Fruit fly (Drosophila melanogaster) whole organism, embryonic: ENCODE measurements around the gene rb.

Source experiments
- Adf1 ChIP-seq: fragments of 200-800 bp; sonication (Bioruptor generic); IDR thresholded peaks from 2 replicates; pipeline ENCODE4 v1.3.6; 2022; ENCODE audit warnings: missing biosample characterization, missing genetic modification characterization
- Awh ChIP-seq: fragments of 200-800 bp; sonication (Bioruptor generic); IDR thresholded peaks from 2 replicates; pipeline ENCODE4, ENCODE4 v1.3.6; 2022; ENCODE audit warnings: missing biosample characterization, missing genetic modification characterization
- CG10959 ChIP-seq: fragments of 200-800 bp; sonication (Bioruptor generic); IDR thresholded peaks from 2 replicates; pipeline ENCODE4 v1.3.6; 2022; ENCODE audit warnings: missing biosample characterization, missing genetic modification characterization
- CG11398 ChIP-seq: fragments of 200-800 bp; sonication (Bioruptor generic); optimal IDR thresholded peaks from 2 replicates; lab custom pipeline; 2016; ENCODE audit warnings: missing biosample characterization, missing genetic modification characterization
- CG11504 ChIP-seq: fragments of 200-800 bp; sonication (Bioruptor generic); optimal IDR thresholded peaks from 3 replicates; lab custom pipeline; 2019; ENCODE audit warnings: missing biosample characterization, mild to moderate bottlenecking, missing genetic modification characterization, moderate library complexity
- CG11560 ChIP-seq: fragments of 200-800 bp; sonication (Bioruptor generic); IDR thresholded peaks from 3 replicates; pipeline ENCODE4 v1.3.6; 2022; ENCODE audit warnings: missing biosample characterization, missing genetic modification characterization
- CG11696 ChIP-seq: fragments of 200-800 bp; sonication (Bioruptor generic); IDR thresholded peaks from 2 replicates; pipeline ENCODE4 v1.3.6; 2022; ENCODE audit warnings: missing biosample characterization, missing genetic modification characterization
- CG11723 ChIP-seq: fragments of 200-800 bp; sonication (Bioruptor generic); optimal IDR thresholded peaks from 2 replicates; lab custom pipeline; 2017; ENCODE audit warnings: missing biosample characterization, mild to moderate bottlenecking, missing genetic modification characterization
- CG12219 ChIP-seq: fragments of 200-800 bp; sonication (Bioruptor generic); optimal IDR thresholded peaks from 3 replicates; lab custom pipeline; 2018; ENCODE audit warnings: missing biosample characterization, mild to moderate bottlenecking, missing genetic modification characterization
- CG13123 ChIP-seq: fragments of 200-800 bp; sonication (Bioruptor generic); optimal IDR thresholded peaks from 2 replicates; lab custom pipeline; 2016; ENCODE audit warnings: missing biosample characterization, missing genetic modification characterization
- CG14710 ChIP-seq: fragments of 200-800 bp; sonication (Bioruptor generic); optimal IDR thresholded peaks from 3 replicates; lab custom pipeline; 2019; ENCODE audit warnings: missing biosample characterization, mild to moderate bottlenecking, missing genetic modification characterization, moderate library complexity
- CG16863 ChIP-seq: fragments of 200-800 bp; sonication (Bioruptor generic); optimal IDR thresholded peaks from 3 replicates; lab custom pipeline; 2016; ENCODE audit warnings: missing biosample characterization, missing genetic modification characterization
- CG17359 ChIP-seq: fragments of 200-800 bp; sonication (Bioruptor generic); optimal IDR thresholded peaks from 3 replicates; lab custom pipeline; 2018; ENCODE audit warnings: missing biosample characterization, mild to moderate bottlenecking, missing genetic modification characterization, moderate library complexity
- CG18619 ChIP-seq: fragments of 200-800 bp; sonication (Bioruptor generic); optimal IDR thresholded peaks from 3 replicates; lab custom pipeline; 2017; ENCODE audit warnings: missing biosample characterization, mild to moderate bottlenecking, missing genetic modification characterization
- CG34422 ChIP-seq: fragments of 200-800 bp; sonication (Bioruptor generic); IDR thresholded peaks from 3 replicates; pipeline ENCODE4 v1.3.6; 2022; ENCODE audit warnings: missing biosample characterization, missing genetic modification characterization
- CG3726 ChIP-seq: fragments of 200-800 bp; sonication (Bioruptor generic); IDR thresholded peaks from 3 replicates; pipeline ENCODE4, ENCODE4 v1.3.6; 2022; ENCODE audit warnings: missing biosample characterization, missing genetic modification characterization
- CG7786 ChIP-seq: fragments of 200-800 bp; sonication (Bioruptor generic); optimal IDR thresholded peaks from 2 replicates; lab custom pipeline; 2016; ENCODE audit warnings: missing biosample characterization, missing genetic modification characterization
- CG7928 ChIP-seq: fragments of 200-800 bp; sonication (Bioruptor generic); optimal IDR thresholded peaks from 2 replicates; lab custom pipeline; 2017; ENCODE audit warnings: missing biosample characterization, mild to moderate bottlenecking, missing genetic modification characterization
- CkIIα-i1 ChIP-seq: fragments of 200-800 bp; sonication (Bioruptor generic); IDR thresholded peaks from 2 replicates; pipeline ENCODE4 v1.3.6; 2022; ENCODE audit warnings: missing biosample characterization, missing genetic modification characterization
- Dbx ChIP-seq: fragments of 200-800 bp; sonication (Bioruptor generic); IDR thresholded peaks from 3 replicates; pipeline ENCODE4 v1.3.6; 2022; ENCODE audit warnings: missing biosample characterization, missing genetic modification characterization
- E2f1 ChIP-seq: fragments of 200-800 bp; sonication (Bioruptor generic); IDR thresholded peaks from 2 replicates; pipeline ENCODE4 v1.3.6; 2022; ENCODE audit warnings: missing biosample characterization, missing genetic modification characterization
- Gug ChIP-seq: fragments of 200-800 bp; sonication (Bioruptor generic); IDR thresholded peaks from 4 replicates; pipeline ENCODE4 v1.3.6; 2022; ENCODE audit warnings: missing biosample characterization, missing genetic modification characterization
- HmgZ ChIP-seq: fragments of 200-800 bp; sonication (Bioruptor generic); optimal IDR thresholded peaks from 2 replicates; lab custom pipeline; 2018; ENCODE audit warnings: missing biosample characterization, mild to moderate bottlenecking, missing genetic modification characterization
- Max ChIP-seq: fragments of 200-800 bp; sonication (Bioruptor generic); optimal IDR thresholded peaks from 2 replicates; lab custom pipeline; 2016; ENCODE audit warnings: missing biosample characterization, mild to moderate bottlenecking, missing genetic modification characterization
- Neu2 ChIP-seq: fragments of 200-800 bp; sonication (Bioruptor generic); optimal IDR thresholded peaks from 3 replicates; lab custom pipeline; 2016; ENCODE audit warnings: missing biosample characterization, missing genetic modification characterization, borderline replicate concordance
- Nf-YC ChIP-seq: fragments of 200-800 bp; optimal IDR thresholded peaks from 3 replicates; lab custom pipeline; 2019; ENCODE audit warnings: missing biosample characterization, mild to moderate bottlenecking, missing genetic modification characterization, moderate library complexity
- Oaz ChIP-seq: fragments of 200-800 bp; sonication (Bioruptor generic); IDR thresholded peaks from 2 replicates; pipeline ENCODE4 v1.3.6; 2022; ENCODE audit warnings: missing biosample characterization, missing genetic modification characterization
- Pdp1 ChIP-seq, 2 experiments: fragments of 200-800 bp; sonication (Bioruptor generic); optimal IDR thresholded peaks; 3 replicates each; lab custom pipeline; 2016; ENCODE audit warnings: missing biosample characterization in 2 of 2, missing genetic modification characterization in 2 of 2, mild to moderate bottlenecking in 1 of 2, moderate library complexity in 1 of 2
- ab ChIP-seq: fragments of 200-800 bp; sonication (Bioruptor generic); optimal IDR thresholded peaks from 2 replicates; lab custom pipeline; 2016; ENCODE audit warnings: missing biosample characterization, missing genetic modification characterization
- bab2 ChIP-seq: fragments of 200-800 bp; sonication (Bioruptor generic); optimal IDR thresholded peaks from 2 replicates; lab custom pipeline; 2016; ENCODE audit warnings: missing biosample characterization, missing genetic modification characterization
- btn ChIP-seq: fragments of 200-800 bp; sonication (Bioruptor generic); optimal IDR thresholded peaks from 2 replicates; lab custom pipeline; 2016; ENCODE audit warnings: missing biosample characterization, missing genetic modification characterization
- chm ChIP-seq: fragments of 200-800 bp; sonication (Bioruptor generic); IDR thresholded peaks from 2 replicates; pipeline ENCODE4 v1.3.6; 2022; ENCODE audit warnings: missing biosample characterization, missing genetic modification characterization
- chn ChIP-seq: fragments of 200-800 bp; sonication (Bioruptor generic); optimal IDR thresholded peaks from 2 replicates; lab custom pipeline; 2016; ENCODE audit warnings: missing biosample characterization, missing genetic modification characterization
- crc ChIP-seq: fragments of 200-800 bp; sonication (Bioruptor generic); optimal IDR thresholded peaks from 2 replicates; lab custom pipeline; 2016; ENCODE audit warnings: missing biosample characterization, missing genetic modification characterization
- dmrt99B ChIP-seq: fragments of 200-800 bp; sonication (Bioruptor generic); optimal IDR thresholded peaks from 2 replicates; lab custom pipeline; 2018; ENCODE audit warnings: missing biosample characterization, mild to moderate bottlenecking, missing genetic modification characterization, moderate library complexity
- dpn ChIP-seq, 2 experiments: fragments of 200-800 bp; sonication (Bioruptor generic); optimal IDR thresholded peaks; 3 replicates each; lab custom pipeline; 2016; ENCODE audit warnings: missing biosample characterization in 2 of 2, missing genetic modification characterization in 2 of 2
- gsb-n ChIP-seq: fragments of 200-800 bp; sonication (Bioruptor generic); optimal IDR thresholded peaks from 3 replicates; lab custom pipeline; 2018; ENCODE audit warnings: missing biosample characterization, mild to moderate bottlenecking, missing genetic modification characterization
- hkb ChIP-seq, 2 experiments: fragments of 200-800 bp in 1 of 2; fragments of >200 bp in 1 of 2; sonication (Bioruptor generic) in 1 of 2; IDR thresholded peaks in 1 of 2; optimal IDR thresholded peaks in 1 of 2; 2 replicates each; pipeline versions ENCODE4 v1.3.6 to Lab custom; 2017 to 2022; ENCODE audit warnings: missing biosample characterization in 1 of 2, missing genetic modification characterization in 1 of 2
- ken ChIP-seq: fragments of 200-800 bp; sonication (Bioruptor generic); IDR thresholded peaks from 3 replicates; pipeline ENCODE4 v1.3.6; 2022; ENCODE audit warnings: missing biosample characterization, missing genetic modification characterization
- mam ChIP-seq: fragments of 200-800 bp; sonication (Bioruptor generic); optimal IDR thresholded peaks from 3 replicates; lab custom pipeline; 2016; ENCODE audit warnings: missing biosample characterization, missing genetic modification characterization
- nerfin-2 ChIP-seq: fragments of 200-800 bp; sonication (Bioruptor generic); IDR thresholded peaks from 2 replicates; pipeline ENCODE4 v1.3.6; 2022; ENCODE audit warnings: missing biosample characterization, missing genetic modification characterization; ENCODE audit not compliant: partially characterized antibody
- phol ChIP-seq: fragments of 200-800 bp; sonication (Bioruptor generic); optimal IDR thresholded peaks from 3 replicates; lab custom pipeline; 2018; ENCODE audit warnings: missing biosample characterization, mild to moderate bottlenecking, missing genetic modification characterization, moderate library complexity
- prd ChIP-seq, 3 experiments: fragments of >200 bp in 2 of 3; fragments of 200-800 bp in 1 of 3; sonication (Bioruptor generic) in 1 of 3; optimal IDR thresholded peaks in 2 of 3; IDR thresholded peaks in 1 of 3; 2 replicates in 2 of 3; 3 replicates in 1 of 3; pipeline versions ENCODE4 v1.3.6 to Lab custom; 2017 to 2022; ENCODE audit warnings: missing biosample characterization in 1 of 3, missing genetic modification characterization in 1 of 3
- pzg ChIP-seq: fragments of 200-800 bp; sonication (Bioruptor generic); optimal IDR thresholded peaks from 3 replicates; lab custom pipeline; 2018; ENCODE audit warnings: missing biosample characterization, mild to moderate bottlenecking, missing genetic modification characterization, moderate library complexity
- sna ChIP-seq: fragments of 200-800 bp; sonication (Bioruptor generic); IDR thresholded peaks from 2 replicates; pipeline ENCODE4 v1.3.6; 2022; ENCODE audit warnings: missing biosample characterization, missing genetic modification characterization; ENCODE audit not compliant: partially characterized antibody
- tin ChIP-seq: fragments of 200-800 bp; sonication (Bioruptor generic); optimal IDR thresholded peaks from 3 replicates; lab custom pipeline; 2016; ENCODE audit warnings: missing biosample characterization, missing genetic modification characterization
- vnd ChIP-seq: fragments of 200-800 bp; sonication (Bioruptor generic); IDR thresholded peaks from 3 replicates; pipeline ENCODE4 v1.3.6; 2022; ENCODE audit warnings: missing biosample characterization, missing genetic modification characterization; ENCODE audit not compliant: partially characterized antibody
- vvl ChIP-seq: fragments of 200-800 bp; sonication (Bioruptor generic); IDR thresholded peaks from 2 replicates; pipeline ENCODE4 v1.3.6; 2022; ENCODE audit warnings: missing biosample characterization, missing genetic modification characterization
- yki ChIP-seq: fragments of >200 bp; optimal IDR thresholded peaks from 3 replicates; lab custom pipeline; 2018
- zf30C ChIP-seq: fragments of 200-800 bp; sonication (Bioruptor generic); optimal IDR thresholded peaks from 3 replicates; lab custom pipeline; 2018; ENCODE audit warnings: missing biosample characterization, mild to moderate bottlenecking, missing genetic modification characterization
- zfh2 ChIP-seq: fragments of 200-800 bp; sonication (Bioruptor generic); optimal IDR thresholded peaks from 2 replicates; lab custom pipeline; 2016; ENCODE audit warnings: missing biosample characterization, missing genetic modification characterization

Gene rb

DNA sequence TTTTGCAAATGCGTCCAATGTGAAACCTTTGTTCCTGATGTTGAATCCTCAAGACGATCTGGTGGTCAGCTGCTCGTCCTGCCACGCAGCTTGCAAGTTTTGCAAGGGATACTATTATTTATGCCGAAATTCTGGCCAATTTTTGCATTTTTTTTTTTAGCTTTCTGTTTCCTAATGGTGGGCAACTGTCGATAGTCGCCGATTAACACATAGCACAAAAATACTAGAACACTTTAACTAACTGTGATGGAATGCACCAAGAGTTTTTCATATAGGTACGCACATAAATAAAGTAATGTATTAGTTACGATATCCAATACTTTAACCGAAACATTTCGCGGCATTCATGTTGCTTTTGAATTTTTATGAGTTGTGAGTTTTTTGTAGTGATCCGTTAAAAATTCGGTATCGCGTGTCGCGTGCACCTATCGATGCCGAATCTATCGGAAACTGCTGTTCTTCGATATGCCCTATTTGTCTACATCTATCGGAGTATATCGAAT is at the start of gene rb, which contains the start of gene CHOp24 (continued):
- TF ChIP-seq hkb (optimal IDR thresholded peaks at IDR 0.05; lab: Kevin White, UChicago) (no peak), hkb (GFP tag; IDR thresholded peaks at IDR 0.05; lab: Robert Waterston, UW) (no peak), crc (GFP tag; lab: Kevin White, UChicago) (no peak), sna (peak; percentile 89), vvl (GFP tag; lab: Robert Waterston, UW) (no peak), prd (optimal IDR thresholded peaks at IDR 0.05; lab: Kevin White, UChicago) (no peak), prd (GFP tag; IDR thresholded peaks at IDR 0.05; lab: Robert Waterston, UW) (peak; percentile 24; the same call in 1 of the 3 replicates), Dbx (GFP tag; lab: Robert Waterston, UW) (no peak), CG17359 (tag; lab: Kevin White, UChicago) (peak; percentile 47), ken (GFP tag; lab: Robert Waterston, UW) (no peak), nerfin-2 (peak; percentile 96), phol (peak; percentile 42), tin (GFP tag; lab: Kevin White, UChicago) (no peak), ab (GFP tag; lab: Kevin White, UChicago) (no peak), Oaz (no peak), chm (no peak), CG11696 (GFP tag; lab: Robert Waterston, UW) (no peak), E2f1 (GFP tag; lab: Robert Waterston, UW) (no peak), gsb-n (tag; lab: Kevin White, UChicago) (no peak), zfh2 (GFP tag; lab: Kevin White, UChicago) (peak; percentile 57), CG11398 (no peak), CG13123 (GFP tag; lab: Kevin White, UChicago) (no peak), btn (no peak), dpn (GFP tag; optimal IDR thresholded peaks at IDR 0.05; lab: Kevin White, UChicago) (peak; percentile 45 to 48), CG10959 (GFP tag; lab: Robert Waterston, UW) (no peak), HmgZ (no peak), Gug (no peak), bab2 (GFP tag; lab: Kevin White, UChicago) (no peak), Max (GFP tag; lab: Kevin White, UChicago) (peak; percentile 28), CG11504 (tag; lab: Kevin White, UChicago) (no peak), CG18619 (GFP tag; lab: Kevin White, UChicago) (no peak), dmrt99B (tag; lab: Kevin White, UChicago) (no peak), CG11723 (GFP tag; lab: Kevin White, UChicago) (no peak), CG16863 (GFP tag; lab: Kevin White, UChicago) (no peak), CG3726 (GFP tag; lab: Robert Waterston, UW) (no peak), CG7928 (GFP tag; lab: Kevin White, UChicago) (no peak), Adf1 (no peak), chn (GFP tag; lab: Kevin White, UChicago) (peak; percentile 17), CG12219 (GFP tag; lab: Kevin White, UChicago) (no peak), CG7786 (GFP tag; lab: Kevin White, UChicago) (peak; percentile 6), CG11560 (no peak), CG34422 (GFP tag; lab: Robert Waterston, UW) (no peak), Pdp1 (GFP tag; optimal IDR thresholded peaks at IDR 0.05; lab: Kevin White, UChicago) (peak; percentile 25 to 38), vnd (GFP tag; lab: Robert Waterston, UW) (peak; percentile 96), CG14710 (peak; percentile 64), CkIIα-i1 (GFP tag; lab: Robert Waterston, UW) (no peak), Awh (GFP tag; lab: Robert Waterston, UW) (no peak), zf30C (GFP tag; lab: Kevin White, UChicago) (no peak), Neu2 (GFP tag; lab: Kevin White, UChicago) (no peak), yki (lab: Kevin White, UChicago) (no peak), mam (GFP tag; lab: Kevin White, UChicago) (peak; percentile 63), Nf-YC (peak; percentile 43), pzg (GFP tag; lab: Kevin White, UChicago) (peak; percentile 70)
